Worm (Caenorhabditis elegans) whole organism, L3 larva: ENCODE measurements around the gene T20B12.4.
A peak's percentile ranks its signal among the peaks of the same experiment; 100 is the strongest.

Source experiments
- aly-2 ChIP-seq: fragments of 150-350 bp; optimal IDR thresholded peaks from 2 replicates; lab custom pipeline; 2014; ENCODE audit warnings: missing biosample characterization, missing genetic modification characterization
- ama-1 ChIP-seq: fragments of 150-350 bp; optimal IDR thresholded peaks from 2 replicates; lab custom pipeline; 2018
- lin-39 ChIP-seq: fragments of 150-350 bp; optimal IDR thresholded peaks from 2 replicates; lab custom pipeline; 2018; ENCODE audit warnings: missing biosample characterization, missing genetic modification reagents, missing genetic modification characterization
- nhr-23 ChIP-seq: fragments of 150-350 bp; optimal IDR thresholded peaks from 2 replicates; lab custom pipeline; 2014; ENCODE audit warnings: missing biosample characterization, missing genetic modification reagents, missing genetic modification characterization
- nhr-237 ChIP-seq: fragments of 150-350 bp; optimal IDR thresholded peaks from 2 replicates; lab custom pipeline; 2014; ENCODE audit warnings: missing biosample characterization, missing genetic modification characterization
- nhr-25 ChIP-seq: sonication (generic microtip); optimal IDR thresholded peaks from 2 replicates; lab custom pipeline; 2017; ENCODE audit warnings: missing biosample characterization, missing genetic modification characterization
- nhr-76 ChIP-seq: fragments of 150-350 bp; sonication (generic microtip); optimal IDR thresholded peaks from 5 replicates; lab custom pipeline; 2014; ENCODE audit warnings: missing biosample characterization, missing genetic modification characterization
- pha-4 ChIP-seq: fragments of 150-350 bp; optimal IDR thresholded peaks from 2 replicates; lab custom pipeline; 2014; ENCODE audit warnings: missing biosample characterization, missing genetic modification reagents, missing genetic modification characterization
- skn-1 ChIP-seq: fragments of 150-350 bp; optimal IDR thresholded peaks from 2 replicates; lab custom pipeline; 2014; ENCODE audit warnings: missing biosample characterization, missing genetic modification characterization
- snpc-4 ChIP-seq: fragments of 150-350 bp; optimal IDR thresholded peaks from 2 replicates; lab custom pipeline; 2014; ENCODE audit warnings: missing biosample characterization, missing genetic modification characterization
- unc-62 ChIP-seq: fragments of 150-350 bp; sonication (generic microtip); optimal IDR thresholded peaks from 4 replicates; lab custom pipeline; 2014; ENCODE audit warnings: missing biosample characterization, missing genetic modification reagents, missing genetic modification characterization
- zag-1 ChIP-seq: fragments of 150-350 bp; optimal IDR thresholded peaks from 2 replicates; lab custom pipeline; 2014; ENCODE audit warnings: missing biosample characterization, missing genetic modification characterization
- ztf-11 ChIP-seq: fragments of 150-350 bp; optimal IDR thresholded peaks from 2 replicates; lab custom pipeline; 2014; ENCODE audit warnings: missing biosample characterization, missing genetic modification characterization

ce11 chrIII:7358627-7359026 lies 8.9 kb upstream of the T20B12.4 start:
- no peak for TF ChIP-seq unc-62 (GFP tag; lab: Kevin White, UChicago)
- TF ChIP-seq nhr-237: no peak
- TF ChIP-seq ama-1 (lab: Kevin White, UChicago): no peak
- TF ChIP-seq lin-39: no peak
- TF ChIP-seq ztf-11 (tag; lab: Kevin White, UChicago): no peak
- TF ChIP-seq nhr-23: no peak
- no peak for TF ChIP-seq skn-1 (tag; lab: Kevin White, UChicago)
- no peak for TF ChIP-seq aly-2 (tag; lab: Kevin White, UChicago)
- TF ChIP-seq zag-1 (tag; lab: Kevin White, UChicago): no peak
- TF ChIP-seq snpc-4 (tag; lab: Kevin White, UChicago): no peak
- TF ChIP-seq nhr-25 (tag; lab: Kevin White, UChicago): no peak
- no peak for TF ChIP-seq nhr-76 (tag; lab: Kevin White, UChicago)
- peak; percentile 82 for TF ChIP-seq pha-4
